Worm (Caenorhabditis elegans) whole organism, early embryonic: ENCODE data around the gene lido-15.

Source experiments
- B0310.2 ChIP-seq: sonication (generic microtip); optimal IDR thresholded peaks from 2 replicates; lab custom pipeline; 2016; ENCODE audit warnings: mild to moderate bottlenecking, missing genetic modification characterization, missing compliant biosample characterization
- F13C5.2 ChIP-seq: sonication (generic microtip); optimal IDR thresholded peaks from 2 replicates; lab custom pipeline; 2017; ENCODE audit warnings: mild to moderate bottlenecking, missing genetic modification characterization, inconsistent platforms, missing compliant biosample characterization
- aly-1 ChIP-seq: sonication (generic microtip); optimal IDR thresholded peaks from 2 replicates; lab custom pipeline; 2016; ENCODE audit warnings: missing genetic modification characterization, missing compliant biosample characterization
- ama-1 ChIP-seq: fragments of 150-350 bp; optimal IDR thresholded peaks from 2 replicates; lab custom pipeline; 2014
- ceh-13 ChIP-seq: fragments of 200-800 bp; sonication (Bioruptor generic); optimal IDR thresholded peaks from 2 replicates; lab custom pipeline; 2018; ENCODE audit warnings: mild to moderate bottlenecking, missing genetic modification characterization, missing compliant biosample characterization
- ceh-36 ChIP-seq: sonication (generic microtip); optimal IDR thresholded peaks from 2 replicates; lab custom pipeline; 2016; ENCODE audit warnings: missing genetic modification characterization, inconsistent platforms, missing compliant biosample characterization
- ets-7 ChIP-seq: sonication (generic microtip); optimal IDR thresholded peaks from 2 replicates; lab custom pipeline; 2016; ENCODE audit warnings: missing genotype, missing genetic modification characterization, missing compliant biosample characterization
- flt-1 ChIP-seq: fragments of 200-800 bp; sonication (Bioruptor generic); IDR thresholded peaks from 2 replicates; pipeline ENCODE4 v1.3.6; 2022; ENCODE audit warnings: missing genetic modification characterization, missing compliant biosample characterization
- hmbx-1 ChIP-seq: sonication (generic microtip); optimal IDR thresholded peaks from 2 replicates; lab custom pipeline; 2016; ENCODE audit warnings: mild to moderate bottlenecking, missing genetic modification characterization, missing compliant biosample characterization
- hmg-4 ChIP-seq: fragments of 200-800 bp; sonication (Bioruptor generic); optimal IDR thresholded peaks from 2 replicates; lab custom pipeline; 2018; ENCODE audit warnings: mild to moderate bottlenecking, missing genetic modification characterization, missing compliant biosample characterization
- hnd-1 ChIP-seq: sonication (generic microtip); optimal IDR thresholded peaks from 2 replicates; lab custom pipeline; 2016; ENCODE audit warnings: missing genetic modification characterization, missing compliant biosample characterization
- pes-1 ChIP-seq: fragments of 200-800 bp; sonication (Bioruptor generic); IDR thresholded peaks from 2 replicates; pipeline ENCODE4 v1.3.6; 2022; ENCODE audit warnings: missing genetic modification reagents, missing genetic modification characterization, missing compliant biosample characterization
- scrt-1 ChIP-seq: fragments of 200-800 bp; sonication (Bioruptor generic); IDR thresholded peaks from 2 replicates; pipeline ENCODE4 v1.3.6; 2022; ENCODE audit warnings: missing genetic modification characterization, missing compliant biosample characterization
- sea-1 ChIP-seq: fragments of 200-800 bp; sonication (Bioruptor generic); conservative IDR thresholded peaks from 2 replicates; pipeline ENCODE4 v1.3.6; 2022; ENCODE audit warnings: missing genetic modification characterization, missing compliant biosample characterization
- tbx-11 ChIP-seq: fragments of 200-800 bp; sonication (Bioruptor generic); IDR thresholded peaks from 2 replicates; pipeline ENCODE4 v1.3.6; 2022; ENCODE audit warnings: missing genetic modification characterization, missing compliant biosample characterization
- tbx-37 ChIP-seq: fragments of 200-800 bp; sonication (Bioruptor generic); conservative IDR thresholded peaks from 2 replicates; pipeline ENCODE4 v1.3.6; 2022; ENCODE audit warnings: missing genetic modification reagents, missing genetic modification characterization, missing compliant biosample characterization
- tra-4 ChIP-seq: sonication (generic microtip); optimal IDR thresholded peaks from 2 replicates; lab custom pipeline; 2017; ENCODE audit warnings: missing genetic modification characterization, missing compliant biosample characterization

lido-15 gene

DNA sequence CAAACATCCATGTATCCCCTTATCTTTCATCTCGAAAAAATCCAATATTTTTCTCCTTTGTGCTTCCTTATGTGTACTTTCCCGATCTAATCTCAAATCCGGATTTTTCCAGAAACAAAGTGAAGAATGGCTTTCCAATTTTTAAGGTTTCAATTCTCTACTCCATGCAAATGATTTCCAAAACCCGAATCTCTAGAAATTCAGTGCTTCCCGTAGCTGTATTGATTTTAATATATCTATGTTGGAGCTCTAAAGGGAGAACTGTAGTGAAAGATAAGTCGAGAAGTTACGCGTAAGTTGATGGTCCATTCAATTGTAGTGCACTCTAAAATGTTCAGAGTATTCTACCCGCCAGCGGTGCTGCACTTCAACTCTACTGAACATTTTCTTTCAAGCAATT lies 27.5 kb downstream of the lido-15 start, which contains the start of gene C17A2.4:
Gene C17A2.4 (plus strand): TSS at position 301 of the 400 bp plus-strand sequence.
- TF ChIP-seq hnd-1 (no peak), tra-4 (no peak), tbx-11 (no peak), flt-1 (no peak), hmbx-1 (tag; lab: Kevin White, UChicago) (no peak), aly-1 (tag; lab: Kevin White, UChicago) (no peak), ceh-13 (no peak), F13C5.2 (tag; lab: Kevin White, UChicago) (no peak), tbx-37 (no peak), scrt-1 (no peak), pes-1 (GFP tag; lab: Robert Waterston, UW) (no peak), ceh-36 (tag; lab: Kevin White, UChicago) (no peak)

DNA sequence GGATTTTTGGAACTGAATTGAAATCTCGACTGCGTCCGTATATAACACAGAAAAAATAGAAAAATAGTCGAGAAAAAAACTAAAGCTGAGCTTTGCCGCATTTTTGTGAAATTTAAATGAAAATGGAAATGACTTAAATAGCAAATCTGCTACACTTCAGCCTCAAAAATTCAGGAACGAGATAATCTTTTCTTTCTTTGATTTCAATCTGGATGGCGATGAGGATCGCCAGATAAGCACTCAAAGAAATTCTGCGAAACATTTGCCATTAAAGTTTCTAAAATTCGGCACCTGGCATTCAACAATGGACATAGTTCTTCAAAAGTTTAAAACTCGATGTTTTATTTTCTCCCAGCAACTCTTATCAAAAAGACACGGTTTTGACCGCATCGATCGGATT lies 31.2 kb downstream of the lido-15 start, which contains the start of the genes C17A2.7 and C17A2.3:
Gene C17A2.7 (minus strand): TSS at position 101 of the 400 bp plus-strand sequence.
Gene C17A2.3 (plus strand): TSS at position 305 of the 400 bp plus-strand sequence.
- TF ChIP-seq hmbx-1 (tag; lab: Kevin White, UChicago): no peak
- no peak for TF ChIP-seq sea-1 (GFP tag; lab: Robert Waterston, UW)
- no peak for TF ChIP-seq F13C5.2 (tag; lab: Kevin White, UChicago)
- TF ChIP-seq aly-1 (tag; lab: Kevin White, UChicago): no peak
- no peak for TF ChIP-seq tbx-37

DNA sequence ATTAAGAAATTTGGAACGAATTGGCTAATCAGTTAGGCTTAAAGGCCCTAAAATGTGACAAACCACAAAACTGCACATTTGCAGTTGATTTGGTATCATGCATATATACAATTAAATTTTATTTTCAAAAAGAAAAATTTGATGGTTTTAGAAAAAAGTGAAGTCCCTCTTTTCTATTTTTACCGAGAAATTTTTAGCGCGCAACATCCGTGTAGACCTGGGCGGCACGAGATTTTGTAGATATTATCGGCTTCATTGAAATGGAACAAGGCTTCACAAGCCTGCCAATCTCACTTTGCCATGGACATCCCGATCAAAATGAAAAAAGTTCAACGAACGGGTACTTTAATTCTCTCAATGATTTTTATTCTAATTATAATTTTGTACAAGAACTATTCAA lies 33.9 kb downstream of the lido-15 start, which contains the start of gene C17A2.2:
Gene C17A2.2 (plus strand): TSS at position 301 of the 400 bp plus-strand sequence.
- TF ChIP-seq ama-1 (lab: Kevin White, UChicago) (no peak), B0310.2 (tag; lab: Kevin White, UChicago) (no peak), ceh-36 (tag; lab: Kevin White, UChicago) (no peak), hnd-1 (no peak), hmg-4 (GFP tag; lab: Kevin White, UChicago) (no peak), flt-1 (no peak), ceh-13 (no peak), aly-1 (tag; lab: Kevin White, UChicago) (no peak), tbx-11 (no peak), F13C5.2 (tag; lab: Kevin White, UChicago) (no peak), pes-1 (GFP tag; lab: Robert Waterston, UW) (no peak), ets-7 (tag; lab: Kevin White, UChicago) (no peak), hmbx-1 (tag; lab: Kevin White, UChicago) (no peak), tbx-37 (no peak), sea-1 (GFP tag; lab: Robert Waterston, UW) (no peak), scrt-1 (no peak), tra-4 (no peak)

DNA sequence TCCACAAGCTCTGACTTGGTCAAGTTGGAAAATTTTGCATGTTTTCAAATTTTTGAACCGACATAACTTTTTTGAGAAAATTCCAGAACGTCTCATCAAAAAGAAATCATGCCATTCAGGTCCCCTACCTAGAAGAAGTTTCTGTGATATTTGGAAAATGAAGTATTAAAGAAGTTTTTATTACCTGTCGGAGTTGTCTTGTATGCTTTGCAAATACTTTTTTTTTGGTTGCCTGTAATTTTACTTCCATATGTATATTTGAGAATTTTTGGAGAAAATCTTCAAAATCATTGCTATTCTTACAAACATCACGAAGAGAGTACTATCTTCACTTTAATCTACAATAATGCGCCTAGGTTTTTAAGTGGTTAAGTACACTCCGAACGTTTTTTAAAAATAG lies 38.6 kb downstream of the lido-15 start, which contains the start of gene nhr-72:
Gene nhr-72 (minus strand): TSS at position 101 of the 400 bp plus-strand sequence.
- TF ChIP-seq scrt-1 (no peak), ets-7 (tag; lab: Kevin White, UChicago) (no peak), hnd-1 (no peak), ceh-13 (no peak), B0310.2 (tag; lab: Kevin White, UChicago) (no peak)

DNA sequence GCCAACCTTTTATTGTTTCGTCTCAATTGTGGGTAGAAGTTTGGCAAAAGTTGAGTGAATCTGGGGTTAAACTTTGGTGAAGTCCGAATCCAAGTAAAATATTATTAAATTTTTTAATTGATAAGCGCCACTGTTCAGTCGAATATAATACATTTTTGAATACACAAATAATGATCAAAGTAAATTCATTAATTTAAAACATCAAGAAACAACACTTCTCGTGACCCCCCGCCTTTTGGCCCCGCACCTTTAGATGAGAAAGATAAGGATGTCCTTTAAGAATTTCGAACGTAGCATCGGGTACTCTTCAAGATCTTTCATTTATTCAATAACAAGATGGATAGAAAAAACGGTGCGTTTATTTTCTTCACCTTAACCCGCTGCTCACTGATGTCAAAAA lies 40.6 kb downstream of the lido-15 start, which contains the start of gene nhr-257:
Gene nhr-257 (plus strand): TSS at position 301 of the 400 bp plus-strand sequence.
- TF ChIP-seq F13C5.2 (tag; lab: Kevin White, UChicago): no peak
- TF ChIP-seq sea-1 (GFP tag; lab: Robert Waterston, UW): no peak
- TF ChIP-seq flt-1: no peak
- no peak for TF ChIP-seq tbx-11
- no peak for TF ChIP-seq ets-7 (tag; lab: Kevin White, UChicago)
- no peak for TF ChIP-seq ceh-36 (tag; lab: Kevin White, UChicago)
- no peak for TF ChIP-seq hnd-1
- no peak for TF ChIP-seq tbx-37
- no peak for TF ChIP-seq pes-1 (GFP tag; lab: Robert Waterston, UW)

DNA sequence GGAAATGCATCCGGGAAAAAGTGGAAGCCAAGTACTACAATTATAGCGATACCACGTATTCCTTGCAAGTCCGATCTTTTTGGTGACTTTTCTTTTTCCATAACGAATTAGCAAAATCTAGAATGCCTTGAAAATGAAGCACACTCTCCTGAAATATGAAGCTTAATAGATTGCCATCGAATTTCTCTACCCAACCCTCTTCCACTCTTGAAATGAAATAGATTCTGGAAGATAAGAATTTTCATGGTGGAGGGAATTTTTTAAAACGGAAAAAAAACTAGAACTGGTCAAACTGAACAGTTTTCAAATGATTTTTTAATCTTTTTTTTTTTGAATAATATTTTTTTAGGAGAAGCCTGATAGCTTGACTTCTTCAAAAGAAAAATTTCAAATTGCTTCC lies 48.7 kb downstream of the lido-15 start, which contains the start of gene oac-11:
Gene oac-11 (minus strand): TSS at position 101 of the 400 bp plus-strand sequence.
- TF ChIP-seq scrt-1: no peak
- TF ChIP-seq flt-1: no peak
- TF ChIP-seq hmg-4 (GFP tag; lab: Kevin White, UChicago): no peak
- TF ChIP-seq ceh-13: no peak
- no peak for TF ChIP-seq B0310.2 (tag; lab: Kevin White, UChicago)
- no peak for TF ChIP-seq ama-1 (lab: Kevin White, UChicago)
- TF ChIP-seq tra-4: no peak
- no peak for TF ChIP-seq tbx-37
- no peak for TF ChIP-seq ets-7 (tag; lab: Kevin White, UChicago)
- TF ChIP-seq aly-1 (tag; lab: Kevin White, UChicago): no peak
- no peak for TF ChIP-seq hmbx-1 (tag; lab: Kevin White, UChicago)
- TF ChIP-seq sea-1 (GFP tag; lab: Robert Waterston, UW): no peak
- TF ChIP-seq F13C5.2 (tag; lab: Kevin White, UChicago): no peak
- no peak for TF ChIP-seq hnd-1
- no peak for TF ChIP-seq pes-1 (GFP tag; lab: Robert Waterston, UW)
- TF ChIP-seq ceh-36 (tag; lab: Kevin White, UChicago): no peak

DNA sequence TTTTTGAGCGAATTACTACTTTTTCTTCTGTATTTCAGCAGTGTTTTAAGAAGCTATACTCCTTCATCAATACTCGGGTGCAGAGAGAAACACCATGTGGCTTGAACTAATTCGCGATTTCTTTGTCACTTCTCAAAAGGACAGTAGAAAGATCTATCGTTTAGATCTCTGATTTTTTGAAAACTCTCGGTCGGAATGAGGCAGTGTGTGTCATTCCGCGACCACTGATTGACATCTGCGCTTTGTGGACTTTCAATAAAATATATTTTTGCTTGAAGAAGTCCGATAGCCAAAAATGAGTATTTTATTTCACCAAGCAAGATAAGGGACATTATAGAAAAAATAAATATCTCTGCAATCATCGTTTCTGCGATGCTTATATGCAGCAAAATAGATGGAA lies 50.0 kb downstream of the lido-15 start:
- TF ChIP-seq B0310.2 (tag; lab: Kevin White, UChicago): no peak
- no peak for TF ChIP-seq hnd-1
- TF ChIP-seq hmbx-1 (tag; lab: Kevin White, UChicago): no peak
- TF ChIP-seq scrt-1: no peak
- no peak for TF ChIP-seq flt-1
- TF ChIP-seq ets-7 (tag; lab: Kevin White, UChicago): no peak
- TF ChIP-seq ceh-13: no peak
- no peak for TF ChIP-seq hmg-4 (GFP tag; lab: Kevin White, UChicago)
- no peak for TF ChIP-seq F13C5.2 (tag; lab: Kevin White, UChicago)
- TF ChIP-seq ceh-36 (tag; lab: Kevin White, UChicago): no peak
- no peak for TF ChIP-seq sea-1 (GFP tag; lab: Robert Waterston, UW)
- TF ChIP-seq pes-1 (GFP tag; lab: Robert Waterston, UW): no peak
- no peak for TF ChIP-seq aly-1 (tag; lab: Kevin White, UChicago)
- no peak for TF ChIP-seq tbx-11
- TF ChIP-seq tbx-37: no peak
